Fruit fly (Drosophila melanogaster): ENCODE data around the gene stg1.

Gene stg1

dm6 chrX:21053849-21054581 is 39.6 kb upstream of the stg1 start, which contains the start of the genes Stt3A and bves (continued):
- TF ChIP-seq CG11762 (GFP tag; optimal IDR thresholded peaks at IDR 0.05; ENCODE audit: insufficient read depth): peak; percentile 98
- TF ChIP-seq CG11294 (GFP tag; IDR thresholded peaks at IDR 0.05): peak; percentile 94
- TF ChIP-seq CG6276 (GFP tag; optimal IDR thresholded peaks at IDR 0.05): peak; percentile 99
- TF ChIP-seq eg (GFP tag; IDR thresholded peaks at IDR 0.05): peak; percentile 98
- TF ChIP-seq fd85E (GFP tag; optimal IDR thresholded peaks at IDR 0.05): peak; percentile 94
- TF ChIP-seq CG8632 (GFP tag; optimal IDR thresholded peaks at IDR 0.05): peak; percentile 99
- peak; percentile 99 for TF ChIP-seq Met (GFP tag; optimal IDR thresholded peaks at IDR 0.05)
- peak; percentile 99 for TF ChIP-seq Eip75B (GFP tag; optimal IDR thresholded peaks at IDR 0.05)
- peak; percentile 97 for TF ChIP-seq cyc (GFP tag; optimal IDR thresholded peaks at IDR 0.05)
- TF ChIP-seq Hr38 (GFP tag; optimal IDR thresholded peaks at IDR 0.05): peak; percentile 59
- TF ChIP-seq CG32006 (GFP tag; optimal IDR thresholded peaks at IDR 0.05): peak; percentile 98
- TF ChIP-seq spab (GFP tag; optimal IDR thresholded peaks at IDR 0.05): peak; percentile 97
- peak; percentile 99 for TF ChIP-seq net (GFP tag; optimal IDR thresholded peaks at IDR 0.05)
- peak; percentile 99 for TF ChIP-seq CG8119 (GFP tag; IDR thresholded peaks at IDR 0.05)
- peak; percentile 98 for TF ChIP-seq CG31627 (GFP tag; optimal IDR thresholded peaks at IDR 0.05)
- TF ChIP-seq svp (GFP tag): peak; percentile 99
- peak; percentile 98 for TF ChIP-seq CG10669 (GFP tag; optimal IDR thresholded peaks at IDR 0.05)
- TF ChIP-seq OdsH (GFP tag; optimal IDR thresholded peaks at IDR 0.05): peak; percentile 99
- peak; percentile 99 for TF ChIP-seq topi (GFP tag; optimal IDR thresholded peaks at IDR 0.05)
- peak; percentile 98 for TF ChIP-seq CG6854 (GFP tag; optimal IDR thresholded peaks at IDR 0.05)
- TF ChIP-seq CG6163 (GFP tag; IDR thresholded peaks at IDR 0.05): peak; percentile 99
- peak; percentile 98 for TF ChIP-seq Lpt (GFP tag; optimal IDR thresholded peaks at IDR 0.05)
- peak; percentile 96 for TF ChIP-seq CG8319 (GFP tag; optimal IDR thresholded peaks at IDR 0.05)

- TF ChIP-seq CG32006 (GFP tag; optimal IDR thresholded peaks at IDR 0.05): peak; percentile 10
- peak; percentile 23 for TF ChIP-seq CG1621 (tag; optimal IDR thresholded peaks at IDR 0.05)
- TF ChIP-seq CG6163 (GFP tag; IDR thresholded peaks at IDR 0.05): peak; percentile 72; the same call in 2 of the 3 replicates
- no peak for TF ChIP-seq CG4318 (GFP tag; optimal IDR thresholded peaks at IDR 0.05)
- no peak for TF ChIP-seq CG11902 (GFP tag; optimal IDR thresholded peaks at IDR 0.05)
- TF ChIP-seq CG11294 (GFP tag; IDR thresholded peaks at IDR 0.05): no peak
- TF ChIP-seq Sox15 (GFP tag; optimal IDR thresholded peaks at IDR 0.05): no peak
- no peak for TF ChIP-seq Eip75B (GFP tag; optimal IDR thresholded peaks at IDR 0.05)
- peak; percentile 37 for TF ChIP-seq Ets96B (tag; optimal IDR thresholded peaks at IDR 0.05)
- TF ChIP-seq OdsH (GFP tag; optimal IDR thresholded peaks at IDR 0.05): no peak
- TF ChIP-seq CG8319 (GFP tag; optimal IDR thresholded peaks at IDR 0.05): no peak
- TF ChIP-seq net (GFP tag; optimal IDR thresholded peaks at IDR 0.05): no peak
- no peak for TF ChIP-seq esn (GFP tag; optimal IDR thresholded peaks at IDR 0.05)
- TF ChIP-seq CG6808 (GFP tag; optimal IDR thresholded peaks at IDR 0.05): peak; percentile 62
- TF ChIP-seq svp (GFP tag): peak; percentile 55
- no peak for TF ChIP-seq CG7368 (GFP tag; optimal IDR thresholded peaks at IDR 0.05)
- peak; percentile 38 for TF ChIP-seq CG3032 (tag; optimal IDR thresholded peaks at IDR 0.05)
- TF ChIP-seq CG10631 (GFP tag; optimal IDR thresholded peaks at IDR 0.05): no peak
- TF ChIP-seq Blimp-1 (GFP tag; optimal IDR thresholded peaks at IDR 0.05): peak; percentile 6
- no peak for TF ChIP-seq cyc (GFP tag; optimal IDR thresholded peaks at IDR 0.05)
- peak; percentile 78 to 91 for TF ChIP-seq ss (GFP tag; optimal IDR thresholded peaks at IDR 0.05)
- TF ChIP-seq Eip93F (GFP tag; optimal IDR thresholded peaks at IDR 0.05): no peak
- TF ChIP-seq acj6 (GFP tag; optimal IDR thresholded peaks at IDR 0.05): no peak
- no peak for TF ChIP-seq CG8632 (GFP tag; optimal IDR thresholded peaks at IDR 0.05)
- TF ChIP-seq dac (GFP tag; optimal IDR thresholded peaks at IDR 0.05): no peak
- peak; percentile 56 for TF ChIP-seq CG9139 (GFP tag; optimal IDR thresholded peaks at IDR 0.05)
- no peak for TF ChIP-seq CG3919 (GFP tag; optimal IDR thresholded peaks at IDR 0.05)
- TF ChIP-seq CG16779 (tag; optimal IDR thresholded peaks at IDR 0.05): peak; percentile 59
- TF ChIP-seq Hr38 (GFP tag; optimal IDR thresholded peaks at IDR 0.05): no peak
- no peak for TF ChIP-seq Sox102F (GFP tag; optimal IDR thresholded peaks at IDR 0.05)
- TF ChIP-seq CG6792 (GFP tag; optimal IDR thresholded peaks at IDR 0.05): peak; percentile 8
- peak; percentile 63 for TF ChIP-seq CG15336 (GFP tag; IDR thresholded peaks at IDR 0.05)
- TF ChIP-seq eg (GFP tag; IDR thresholded peaks at IDR 0.05): peak; percentile 70; the same call in 1 of the 3 replicates
- no peak for TF ChIP-seq CG11762 (GFP tag; optimal IDR thresholded peaks at IDR 0.05; ENCODE audit: insufficient read depth)
- TF ChIP-seq vri (GFP tag; optimal IDR thresholded peaks at IDR 0.05): no peak
- peak; percentile 73 for TF ChIP-seq dsx (GFP tag; optimal IDR thresholded peaks at IDR 0.05; ENCODE audit: poor library complexity, severe bottlenecking)
- TF ChIP-seq Eip78C (GFP tag): no peak
These were observed 38.6 kb upstream of the stg1 start for dm6 chrX:21054963-21055480.

Measured in whole organism, prepupa.